Fruit fly (Drosophila melanogaster) whole organism, embryonic: Measurements from ENCODE around the gene CG42716.
A peak's percentile ranks its signal among the peaks of the same experiment; 100 is the strongest.

ENCODE experiments used
- ATbp ChIP-seq: fragments of 200-800 bp; sonication (Bioruptor generic); optimal IDR thresholded peaks from 2 replicates; lab custom pipeline; 2017; ENCODE audit warnings: missing biosample characterization, mild to moderate bottlenecking, missing genetic modification characterization, missing genetic modification reagents
- B-H1 ChIP-seq: fragments of 200-800 bp; sonication (Bioruptor generic); IDR thresholded peaks from 3 replicates; pipeline ENCODE4 v1.3.6; 2022; ENCODE audit warnings: missing biosample characterization, missing genetic modification characterization
- C15 ChIP-seq: fragments of 200-800 bp; sonication (Bioruptor generic); IDR thresholded peaks from 3 replicates; pipeline ENCODE4 v1.3.6; 2022; ENCODE audit warnings: missing biosample characterization, missing genetic modification characterization
- CG10147 ChIP-seq: fragments of 200-800 bp; sonication (Bioruptor generic); optimal IDR thresholded peaks from 2 replicates; lab custom pipeline; 2019; ENCODE audit warnings: missing biosample characterization, mild to moderate bottlenecking, missing genetic modification characterization, moderate library complexity
- CG10366 ChIP-seq: fragments of 200-800 bp; sonication (Bioruptor generic); IDR thresholded peaks from 2 replicates; pipeline ENCODE4 v1.3.6; 2022; ENCODE audit warnings: missing biosample characterization, missing genetic modification characterization
- CG10654 ChIP-seq: fragments of 200-800 bp; sonication (Bioruptor generic); optimal IDR thresholded peaks from 2 replicates; lab custom pipeline; 2016; ENCODE audit warnings: missing biosample characterization, missing genetic modification characterization
- CG11085 ChIP-seq: fragments of 200-800 bp; sonication (Bioruptor generic); IDR thresholded peaks from 2 replicates; pipeline ENCODE4 v1.3.6; 2022; ENCODE audit warnings: missing biosample characterization, missing genetic modification characterization
- CG14014 ChIP-seq: fragments of 200-800 bp; sonication (Bioruptor generic); IDR thresholded peaks from 2 replicates; pipeline ENCODE4 v1.3.6; 2022; ENCODE audit warnings: missing biosample characterization, missing genetic modification characterization
- CG1792 ChIP-seq: fragments of 200-800 bp; sonication (Bioruptor generic); optimal IDR thresholded peaks from 2 replicates; lab custom pipeline; 2016; ENCODE audit warnings: missing biosample characterization, missing genetic modification characterization
- CG18619 ChIP-seq: fragments of 200-800 bp; sonication (Bioruptor generic); optimal IDR thresholded peaks from 3 replicates; lab custom pipeline; 2017; ENCODE audit warnings: missing biosample characterization, mild to moderate bottlenecking, missing genetic modification characterization
- CG32772 ChIP-seq: fragments of 200-800 bp; sonication (Bioruptor generic); IDR thresholded peaks from 2 replicates; pipeline ENCODE4 v1.3.6; 2022; ENCODE audit warnings: missing biosample characterization, missing genetic modification characterization
- CG4424 ChIP-seq: fragments of 200-800 bp; sonication (Bioruptor generic); optimal IDR thresholded peaks from 3 replicates; lab custom pipeline; 2016; ENCODE audit warnings: missing biosample characterization, missing genetic modification characterization
- CG4617 ChIP-seq: fragments of 200-800 bp; sonication (Bioruptor generic); optimal IDR thresholded peaks from 3 replicates; lab custom pipeline; 2016; ENCODE audit warnings: missing biosample characterization, missing genetic modification characterization, borderline replicate concordance
- CG7839 ChIP-seq: fragments of 200-800 bp; sonication (Bioruptor generic); optimal IDR thresholded peaks from 3 replicates; lab custom pipeline; 2018; ENCODE audit warnings: missing biosample characterization, mild to moderate bottlenecking, missing genetic modification characterization, moderate library complexity
- CG8388 ChIP-seq: fragments of 200-800 bp; sonication (Bioruptor generic); optimal IDR thresholded peaks from 2 replicates; lab custom pipeline; 2019; ENCODE audit warnings: missing biosample characterization, mild to moderate bottlenecking, missing genetic modification characterization, moderate library complexity
- CrebB ChIP-seq: fragments of 200-800 bp; sonication (Bioruptor generic); optimal IDR thresholded peaks from 3 replicates; lab custom pipeline; 2018; ENCODE audit warnings: missing biosample characterization, mild to moderate bottlenecking, missing genetic modification characterization
- D ChIP-seq, 2 experiments: fragments of 200-800 bp in 1 of 2; fragments of >200 bp in 1 of 2; sonication (Bioruptor generic) in 1 of 2; optimal IDR thresholded peaks; 2 replicates in 1 of 2; 3 replicates in 1 of 2; lab custom pipeline; 2017; ENCODE audit warnings: mild to moderate bottlenecking in 1 of 2, missing biosample characterization in 1 of 2, missing genetic modification characterization in 1 of 2, missing genetic modification reagents in 1 of 2
- D19A ChIP-seq: fragments of 200-800 bp; optimal IDR thresholded peaks from 3 replicates; lab custom pipeline; 2019; ENCODE audit warnings: missing biosample characterization, mild to moderate bottlenecking, missing genetic modification characterization, moderate library complexity
- Dll ChIP-seq: fragments of 200-800 bp; sonication (Bioruptor generic); IDR thresholded peaks from 4 replicates; pipeline ENCODE4 v1.3.6; 2022; ENCODE audit warnings: missing biosample characterization, missing genetic modification characterization; ENCODE audit not compliant: partially characterized antibody
- Doc3 ChIP-seq: fragments of 200-800 bp; sonication (Bioruptor generic); IDR thresholded peaks from 3 replicates; pipeline ENCODE4 v1.3.6; 2022; ENCODE audit warnings: missing biosample characterization, missing genetic modification characterization; ENCODE audit not compliant: partially characterized antibody
- Fer1 ChIP-seq: fragments of 200-800 bp; sonication (Bioruptor generic); optimal IDR thresholded peaks from 2 replicates; lab custom pipeline; 2017; ENCODE audit warnings: missing biosample characterization, mild to moderate bottlenecking, missing genetic modification characterization
- Fer3 ChIP-seq: fragments of 200-800 bp; sonication (Bioruptor generic); optimal IDR thresholded peaks from 2 replicates; lab custom pipeline; 2018; ENCODE audit warnings: missing biosample characterization, mild to moderate bottlenecking, missing genetic modification characterization, moderate library complexity
- GATAe ChIP-seq: fragments of 200-800 bp; sonication (Bioruptor generic); conservative IDR thresholded peaks from 2 replicates; pipeline ENCODE4 v1.3.6; 2022; ENCODE audit warnings: missing biosample characterization, missing genetic modification characterization
- H2.0 ChIP-seq: fragments of 200-800 bp; sonication (Bioruptor generic); IDR thresholded peaks from 2 replicates; pipeline ENCODE4 v1.3.6; 2022; ENCODE audit warnings: missing biosample characterization, missing genetic modification characterization
- Lpt ChIP-seq: fragments of >200 bp; optimal IDR thresholded peaks from 2 replicates; lab custom pipeline; 2018; ENCODE audit warnings: missing biosample characterization, missing genetic modification characterization
- MTF-1 ChIP-seq: fragments of 200-800 bp; sonication (Bioruptor generic); optimal IDR thresholded peaks from 2 replicates; lab custom pipeline; 2018; ENCODE audit warnings: missing biosample characterization, mild to moderate bottlenecking, missing genetic modification characterization, borderline replicate concordance
- Opbp ChIP-seq: fragments of 200-800 bp; sonication (Bioruptor generic); IDR thresholded peaks from 3 replicates; pipeline ENCODE4 v1.3.6; 2022; ENCODE audit warnings: missing biosample characterization, missing genetic modification characterization; ENCODE audit not compliant: partially characterized antibody
- Ptx1 ChIP-seq: fragments of 200-800 bp; sonication (Bioruptor generic); IDR thresholded peaks from 2 replicates; pipeline ENCODE4 v1.3.6; 2022; ENCODE audit warnings: missing biosample characterization, missing genetic modification characterization
- Sox100B ChIP-seq: fragments of 200-800 bp; sonication (Bioruptor generic); optimal IDR thresholded peaks from 3 replicates; lab custom pipeline; 2018; ENCODE audit warnings: missing biosample characterization, mild to moderate bottlenecking, missing genetic modification characterization
- Xrp1 ChIP-seq: fragments of 200-800 bp; sonication (Bioruptor generic); IDR thresholded peaks from 2 replicates; pipeline ENCODE4 v1.3.6; 2022; ENCODE audit warnings: missing biosample characterization, missing genetic modification characterization
- amos ChIP-seq: fragments of 200-800 bp; sonication (Bioruptor generic); IDR thresholded peaks from 2 replicates; pipeline ENCODE4 v1.3.6; 2022; ENCODE audit warnings: missing biosample characterization, missing genetic modification characterization; ENCODE audit not compliant: partially characterized antibody
- az2 ChIP-seq: fragments of 200-800 bp; sonication (Bioruptor generic); optimal IDR thresholded peaks from 3 replicates; lab custom pipeline; 2016; ENCODE audit warnings: missing biosample characterization, missing genetic modification characterization
- cato ChIP-seq: fragments of 200-800 bp; sonication (Bioruptor generic); optimal IDR thresholded peaks from 2 replicates; lab custom pipeline; 2016; ENCODE audit warnings: missing biosample characterization, missing genetic modification characterization, borderline replicate concordance
- croc ChIP-seq: fragments of 200-800 bp; sonication (Bioruptor generic); conservative IDR thresholded peaks from 3 replicates; pipeline ENCODE4 v1.3.6; 2022; ENCODE audit warnings: missing biosample characterization, missing genetic modification characterization
- dan ChIP-seq: fragments of 200-800 bp; sonication (Bioruptor generic); IDR thresholded peaks from 2 replicates; pipeline ENCODE4 v1.3.6; 2022; ENCODE audit warnings: missing biosample characterization, missing genetic modification characterization
- gsb-n ChIP-seq: fragments of 200-800 bp; sonication (Bioruptor generic); optimal IDR thresholded peaks from 3 replicates; lab custom pipeline; 2018; ENCODE audit warnings: missing biosample characterization, mild to moderate bottlenecking, missing genetic modification characterization
- her ChIP-seq: fragments of 200-800 bp; sonication (Bioruptor generic); optimal IDR thresholded peaks from 2 replicates; lab custom pipeline; 2016; ENCODE audit warnings: missing biosample characterization, missing genetic modification characterization
- kni ChIP-seq: fragments of 200-800 bp; sonication (Bioruptor generic); optimal IDR thresholded peaks from 3 replicates; lab custom pipeline; 2017; ENCODE audit warnings: mild to moderate bottlenecking, missing biosample characterization, missing genetic modification reagents, missing genetic modification characterization
- lbe ChIP-seq: fragments of 200-800 bp; sonication (Bioruptor generic); optimal IDR thresholded peaks from 2 replicates; lab custom pipeline; 2016; ENCODE audit warnings: missing biosample characterization, mild to moderate bottlenecking, missing genetic modification characterization
- luna ChIP-seq: fragments of 200-800 bp; sonication (Bioruptor generic); optimal IDR thresholded peaks from 2 replicates; lab custom pipeline; 2016; ENCODE audit warnings: missing biosample characterization, missing genetic modification characterization
- mld ChIP-seq: fragments of 200-800 bp; sonication (Bioruptor generic); IDR thresholded peaks from 3 replicates; pipeline ENCODE4 v1.3.6; 2022; ENCODE audit warnings: missing biosample characterization, missing genetic modification characterization; ENCODE audit not compliant: partially characterized antibody
- nmo ChIP-seq: fragments of 200-800 bp; sonication (Bioruptor generic); optimal IDR thresholded peaks from 2 replicates; lab custom pipeline; 2018; ENCODE audit warnings: missing biosample characterization, mild to moderate bottlenecking, missing genetic modification characterization, moderate library complexity
- peb ChIP-seq: fragments of 200-800 bp; sonication (Bioruptor generic); IDR thresholded peaks from 2 replicates; pipeline ENCODE4 v1.3.6; 2022; ENCODE audit warnings: missing biosample characterization, missing genetic modification characterization
- ranshi ChIP-seq: fragments of 200-800 bp; sonication (Bioruptor generic); IDR thresholded peaks from 2 replicates; pipeline ENCODE4 v1.3.6; 2022; ENCODE audit warnings: missing biosample characterization, missing genetic modification characterization
- so ChIP-seq: fragments of 200-800 bp; sonication (Bioruptor generic); IDR thresholded peaks from 3 replicates; pipeline ENCODE4 v1.3.6; 2022; ENCODE audit warnings: missing biosample characterization, missing genetic modification characterization
- tna ChIP-seq: fragments of 200-800 bp; sonication (Bioruptor generic); IDR thresholded peaks from 2 replicates; pipeline ENCODE4 v1.3.6; 2022; ENCODE audit warnings: missing biosample characterization, missing genetic modification characterization; ENCODE audit not compliant: partially characterized antibody
- tup ChIP-seq: fragments of 200-800 bp; sonication (Bioruptor generic); optimal IDR thresholded peaks from 2 replicates; lab custom pipeline; 2016; ENCODE audit warnings: missing biosample characterization, mild to moderate bottlenecking, missing genetic modification characterization, moderate library complexity
- vvl ChIP-seq: fragments of 200-800 bp; sonication (Bioruptor generic); IDR thresholded peaks from 2 replicates; pipeline ENCODE4 v1.3.6; 2022; ENCODE audit warnings: missing biosample characterization, missing genetic modification characterization
- z ChIP-seq: fragments of 200-800 bp; sonication (Bioruptor generic); IDR thresholded peaks from 3 replicates; pipeline ENCODE4 v1.3.6; 2022; ENCODE audit warnings: missing biosample characterization, missing genetic modification characterization

The CG42716 gene

dm6 chr3L:16023020-16023648, 10.4 kb upstream of the CG42716 start, which contains the start of gene Notum (continued):
- no peak for TF ChIP-seq Sox100B (GFP tag; lab: Kevin White, UChicago)
- TF ChIP-seq CG11085, result no peak
- peak; percentile 13 for TF ChIP-seq MTF-1 (GFP tag; lab: Kevin White, UChicago)
- TF ChIP-seq vvl (GFP tag; lab: Robert Waterston, UW), result peak; percentile 44
- no peak for TF ChIP-seq GATAe
- TF ChIP-seq croc (GFP tag; lab: Robert Waterston, UW), result no peak
- peak; percentile 34 for TF ChIP-seq kni (GFP tag; lab: Kevin White, UChicago)
- peak; percentile 33; the same call in 1 of the 3 replicates for TF ChIP-seq Opbp (GFP tag; lab: Robert Waterston, UW)
- no peak for TF ChIP-seq Doc3
- TF ChIP-seq Fer1, result no peak
- TF ChIP-seq D (optimal IDR thresholded peaks at IDR 0.05; lab: Kevin White, UChicago), result no peak
- TF ChIP-seq D (GFP tag; optimal IDR thresholded peaks at IDR 0.05; lab: Kevin White, UChicago), result no peak
- no peak for TF ChIP-seq CG32772 (GFP tag; lab: Robert Waterston, UW)
- no peak for TF ChIP-seq lbe (GFP tag; lab: Kevin White, UChicago)
- peak; percentile 18 for TF ChIP-seq gsb-n (tag; lab: Kevin White, UChicago)
- no peak for TF ChIP-seq CG18619 (GFP tag; lab: Kevin White, UChicago)
- no peak for TF ChIP-seq peb (GFP tag; lab: Robert Waterston, UW)
- no peak for TF ChIP-seq nmo (GFP tag; lab: Kevin White, UChicago)
- no peak for TF ChIP-seq CG8388
- TF ChIP-seq her, result no peak
- TF ChIP-seq CrebB (tag; lab: Kevin White, UChicago), result no peak
- TF ChIP-seq CG7839, result no peak
- TF ChIP-seq so (GFP tag; lab: Robert Waterston, UW), result no peak
- 0 out of 2 replicates have a peak, but pooled peaks have one; percentile 4 for TF ChIP-seq Xrp1 (GFP tag; lab: Robert Waterston, UW)
- no peak for TF ChIP-seq H2.0 (GFP tag; lab: Robert Waterston, UW)
- TF ChIP-seq D19A, result no peak
- no peak for TF ChIP-seq CG10654 (GFP tag; lab: Kevin White, UChicago)
- no peak for TF ChIP-seq CG4424 (GFP tag; lab: Kevin White, UChicago)
- no peak for TF ChIP-seq CG10366 (GFP tag; lab: Robert Waterston, UW)
- no peak for TF ChIP-seq CG1792 (GFP tag; lab: Kevin White, UChicago)
- TF ChIP-seq luna (GFP tag; lab: Kevin White, UChicago), result no peak
- TF ChIP-seq tup, result no peak
- TF ChIP-seq C15 (GFP tag; lab: Robert Waterston, UW), result no peak
- no peak for TF ChIP-seq z
- peak; percentile 38; the same call in 1 of the 2 replicates for TF ChIP-seq amos (GFP tag; lab: Robert Waterston, UW)
- TF ChIP-seq az2 (GFP tag; lab: Kevin White, UChicago), result no peak
- no peak for TF ChIP-seq Fer3 (tag; lab: Kevin White, UChicago)
- no peak for TF ChIP-seq ATbp (GFP tag; lab: Kevin White, UChicago)
- no peak for TF ChIP-seq CG10147 (GFP tag; lab: Kevin White, UChicago)
- 0 out of 2 replicates have a peak, but pooled peaks have one; percentile 15 for TF ChIP-seq ranshi (GFP tag; lab: Robert Waterston, UW)
- TF ChIP-seq B-H1 (GFP tag; lab: Robert Waterston, UW), result no peak
- TF ChIP-seq CG14014 (GFP tag; lab: Robert Waterston, UW), result no peak
- no peak for TF ChIP-seq Lpt (GFP tag; lab: Kevin White, UChicago)
- no peak for TF ChIP-seq dan (GFP tag; lab: Robert Waterston, UW)
- TF ChIP-seq Dll (GFP tag; lab: Robert Waterston, UW), result peak; percentile 51; the same call in 3 of the 4 replicates
- no peak for TF ChIP-seq tna (GFP tag; lab: Robert Waterston, UW)
- TF ChIP-seq CG4617 (GFP tag; lab: Kevin White, UChicago), result no peak
- no peak for TF ChIP-seq mld (GFP tag; lab: Robert Waterston, UW)
- no peak for TF ChIP-seq cato (GFP tag; lab: Kevin White, UChicago)
- no peak for TF ChIP-seq Ptx1 (GFP tag; lab: Robert Waterston, UW)
